Fruit fly (Drosophila melanogaster) whole organism, wandering third instar larva: ENCODE measurements around the gene CG13445.
A peak's percentile ranks its signal among the peaks of the same experiment; 100 is the strongest.

Experiments
- Abd-B ChIP-seq: fragments of >200 bp; optimal IDR thresholded peaks from 2 replicates; lab custom pipeline; 2017; ENCODE audit warnings: missing biosample characterization, missing genetic modification characterization
- CG32264 ChIP-seq: fragments of 200-800 bp; sonication (Bioruptor generic); optimal IDR thresholded peaks from 2 replicates; lab custom pipeline; 2016; ENCODE audit warnings: missing biosample characterization, missing genetic modification characterization
- CG9705 ChIP-seq: fragments of 200-800 bp; sonication (Bioruptor generic); optimal IDR thresholded peaks from 2 replicates; lab custom pipeline; 2018; ENCODE audit warnings: missing biosample characterization, mild to moderate bottlenecking, missing genetic modification characterization
- CrebA ChIP-seq: fragments of 200-800 bp; sonication (Bioruptor generic); optimal IDR thresholded peaks from 2 replicates; lab custom pipeline; 2016; ENCODE audit warnings: missing biosample characterization, mild to moderate bottlenecking, missing genetic modification characterization, borderline replicate concordance
- Dif ChIP-seq: fragments of 200-275, 200-300 bp; sonication (Bioruptor generic); optimal IDR thresholded peaks from 2 replicates; lab custom pipeline; 2018; ENCODE audit warnings: missing biosample characterization, missing genetic modification characterization; ENCODE audit not compliant: partially characterized antibody
- GATAd ChIP-seq: sonication (Bioruptor generic); optimal IDR thresholded peaks from 2 replicates; lab custom pipeline; 2016; ENCODE audit warnings: missing biosample characterization, missing genetic modification characterization
- HLH106 ChIP-seq: fragments of 200-800 bp; optimal IDR thresholded peaks from 3 replicates; lab custom pipeline; 2019; ENCODE audit warnings: missing biosample characterization, mild to moderate bottlenecking, missing genetic modification characterization, moderate library complexity
- Hnf4 ChIP-seq: fragments of 200-800 bp; sonication (Bioruptor generic); optimal IDR thresholded peaks from 2 replicates; lab custom pipeline; 2016; ENCODE audit warnings: missing biosample characterization, mild to moderate bottlenecking, missing genetic modification characterization
- Hr78 ChIP-seq: fragments of >200 bp; optimal IDR thresholded peaks from 2 replicates; lab custom pipeline; 2017; ENCODE audit warnings: missing biosample characterization, missing genetic modification characterization
- Jra ChIP-seq: sonication (Bioruptor generic); optimal IDR thresholded peaks from 2 replicates; lab custom pipeline; 2016; ENCODE audit warnings: missing biosample characterization, missing genetic modification characterization
- Mio ChIP-seq: sonication (Bioruptor generic); optimal IDR thresholded peaks from 2 replicates; lab custom pipeline; 2016; ENCODE audit warnings: missing biosample characterization, missing genetic modification characterization
- Rel ChIP-seq, 2 experiments: fragments of 200-800 bp; sonication (Bioruptor generic) in 1 of 2; optimal IDR thresholded peaks; 2 replicates in 1 of 2; 3 replicates in 1 of 2; lab custom pipeline; 2016 to 2019; ENCODE audit warnings: mild to moderate bottlenecking in 2 of 2, missing biosample characterization in 2 of 2, missing genetic modification characterization in 2 of 2, moderate library complexity in 1 of 2
- Sp1 ChIP-seq: fragments of 200-800 bp; sonication (Bioruptor generic); optimal IDR thresholded peaks from 3 replicates; lab custom pipeline; 2019; ENCODE audit warnings: missing biosample characterization, mild to moderate bottlenecking, missing genetic modification characterization, moderate library complexity
- Vsx2 ChIP-seq: fragments of 200-300, 225-300 bp; sonication (Bioruptor generic); optimal IDR thresholded peaks from 2 replicates; lab custom pipeline; 2018; ENCODE audit warnings: missing biosample characterization, missing genetic modification characterization; ENCODE audit not compliant: partially characterized antibody
- br ChIP-seq: fragments of 200-800 bp; sonication (Bioruptor generic); optimal IDR thresholded peaks from 2 replicates; lab custom pipeline; 2016; ENCODE audit warnings: missing biosample characterization, missing genetic modification characterization
- brk ChIP-seq: fragments of 200-800 bp; sonication (Bioruptor generic); optimal IDR thresholded peaks from 2 replicates; lab custom pipeline; 2016; ENCODE audit warnings: missing biosample characterization, mild to moderate bottlenecking, missing genetic modification characterization
- dl ChIP-seq, 2 experiments: fragments of 175-275, 200-275 bp in 1 of 2; fragments of 200-275 bp in 1 of 2; sonication (Bioruptor generic); optimal IDR thresholded peaks; lab custom pipeline; 2018; ENCODE audit warnings: mild to moderate bottlenecking in 2 of 2, missing biosample characterization in 2 of 2, missing genetic modification characterization in 2 of 2, moderate library complexity in 2 of 2; ENCODE audit not compliant: partially characterized antibody in 2 of 2, insufficient read depth in 1 of 2
- dmrt93B ChIP-seq: fragments of 200-800 bp; sonication (Bioruptor generic); optimal IDR thresholded peaks from 2 replicates; lab custom pipeline; 2018; ENCODE audit warnings: missing biosample characterization, mild to moderate bottlenecking, missing genetic modification characterization
- dsf ChIP-seq: sonication (Bioruptor generic); optimal IDR thresholded peaks from 2 replicates; lab custom pipeline; 2016; ENCODE audit warnings: missing biosample characterization, missing genetic modification characterization, borderline replicate concordance
- ey ChIP-seq: fragments of 200-800 bp; sonication (Bioruptor generic); optimal IDR thresholded peaks from 2 replicates; lab custom pipeline; 2016; ENCODE audit warnings: missing biosample characterization, missing genetic modification characterization
- foxo ChIP-seq, 2 experiments: fragments of 200-800 bp; sonication (Bioruptor generic); optimal IDR thresholded peaks; 2 replicates in 1 of 2; 3 replicates in 1 of 2; lab custom pipeline; 2016 to 2017; ENCODE audit warnings: missing biosample characterization in 2 of 2, missing genetic modification characterization in 2 of 2
- fru ChIP-seq: fragments of 200-800 bp; sonication (Bioruptor generic); optimal IDR thresholded peaks from 3 replicates; lab custom pipeline; 2016; ENCODE audit warnings: missing biosample characterization, mild to moderate bottlenecking, missing genetic modification characterization
- h ChIP-seq: fragments of 200-800 bp; sonication (Bioruptor generic); optimal IDR thresholded peaks from 3 replicates; lab custom pipeline; 2016; ENCODE audit warnings: missing biosample characterization, mild to moderate bottlenecking, missing genetic modification characterization
- jim ChIP-seq: fragments of 175-275, 200-325 bp; sonication (Bioruptor generic); optimal IDR thresholded peaks from 2 replicates; lab custom pipeline; 2016; ENCODE audit warnings: missing biosample characterization, mild to moderate bottlenecking, missing genetic modification characterization
- pan ChIP-seq: fragments of >200 bp; optimal IDR thresholded peaks from 2 replicates; lab custom pipeline; 2017
- psq ChIP-seq: fragments of 200-800 bp; sonication (Bioruptor generic); optimal IDR thresholded peaks from 3 replicates; lab custom pipeline; 2017; ENCODE audit warnings: missing biosample characterization, mild to moderate bottlenecking, missing genetic modification characterization, moderate library complexity
- rgr ChIP-seq: fragments of 200-800 bp; sonication (Bioruptor generic); optimal IDR thresholded peaks from 3 replicates; lab custom pipeline; 2016; ENCODE audit warnings: missing biosample characterization, mild to moderate bottlenecking, missing genetic modification characterization
- sage ChIP-seq: fragments of 200-800 bp; sonication (Bioruptor generic); optimal IDR thresholded peaks from 2 replicates; lab custom pipeline; 2016; ENCODE audit warnings: missing biosample characterization, mild to moderate bottlenecking, missing genetic modification characterization
- sv ChIP-seq: fragments of 200-800 bp; sonication (Bioruptor generic); optimal IDR thresholded peaks from 3 replicates; lab custom pipeline; 2016; ENCODE audit warnings: missing biosample characterization, missing genetic modification characterization
- usp ChIP-seq: fragments of >200 bp; optimal IDR thresholded peaks from 2 replicates; lab custom pipeline; 2017; ENCODE audit warnings: missing biosample characterization, missing genetic modification characterization
- woc ChIP-seq: sonication (Bioruptor generic); optimal IDR thresholded peaks from 2 replicates; lab custom pipeline; 2016; ENCODE audit warnings: missing biosample characterization, mild to moderate bottlenecking, missing genetic modification characterization

The CG13445 gene

dm6 chr3L:15837209-15837608, 27.9 kb downstream of the CG13445 start, which contains the start of gene CG15715:
TSS of gene CG15715 (minus strand) at chr3L:15837482.
- no peak for TF ChIP-seq ey (GFP tag; lab: Kevin White, UChicago)
- TF ChIP-seq Dif (GFP tag; lab: Kevin White, UChicago) = no peak
- TF ChIP-seq pan (lab: Kevin White, UChicago) = no peak
- no peak for TF ChIP-seq Hr78 (GFP tag; lab: Kevin White, UChicago)
- no peak for TF ChIP-seq foxo (GFP tag; optimal IDR thresholded peaks at IDR 0.05; lab: Kevin White, UChicago)
- TF ChIP-seq Abd-B (GFP tag; lab: Kevin White, UChicago) = no peak
- no peak for TF ChIP-seq sv
- TF ChIP-seq usp (GFP tag; lab: Kevin White, UChicago) = no peak
- no peak for TF ChIP-seq br (GFP tag; lab: Kevin White, UChicago)
- no peak for TF ChIP-seq CG9705
- no peak for TF ChIP-seq jim (GFP tag; lab: Kevin White, UChicago)

- TF ChIP-seq rgr (GFP tag; lab: Kevin White, UChicago) = no peak
- TF ChIP-seq sage (GFP tag; lab: Kevin White, UChicago) = no peak
- no peak for TF ChIP-seq woc (GFP tag; lab: Kevin White, UChicago)
- no peak for TF ChIP-seq fru
- TF ChIP-seq, all 38 proteins: peak for 0
Measured at dm6 chr3L:15843962-15844361, 34.7 kb downstream of the CG13445 start, which contains the start of gene meru. TSS of gene meru (minus strand) at chr3L:15844062.

dm6 chr3L:15844577-15844976, 35.3 kb downstream of the CG13445 start:
- TF ChIP-seq fru (no peak), br (GFP tag; lab: Kevin White, UChicago) (no peak)

- TF ChIP-seq psq (GFP tag; lab: Kevin White, UChicago) (peak; percentile 10), Sp1 (GFP tag; lab: Kevin White, UChicago) (peak; percentile 34), brk (GFP tag; lab: Kevin White, UChicago) (no peak), HLH106 (peak; percentile 58), usp (GFP tag; lab: Kevin White, UChicago) (no peak), rgr (GFP tag; lab: Kevin White, UChicago) (no peak)
- TF ChIP-seq, all 38 proteins: peak for 3
Measured at dm6 chr3L:15847224-15847623, 37.9 kb downstream of the CG13445 start.

dm6 chr3L:15847655-15848054, 38.4 kb downstream of the CG13445 start:
- TF ChIP-seq fru (peak; percentile 42), Hnf4 (GFP tag; lab: Kevin White, UChicago) (no peak), Dif (GFP tag; lab: Kevin White, UChicago) (no peak), sage (GFP tag; lab: Kevin White, UChicago) (no peak), CrebA (GFP tag; lab: Kevin White, UChicago) (no peak), dl (GFP tag; optimal IDR thresholded peaks at IDR 0.05; lab: Kevin White, UChicago; ENCODE audit: insufficient read depth in 1 of 2, partially characterized antibody in 2 of 2) (no peak), woc (GFP tag; lab: Kevin White, UChicago) (peak; percentile 23), Jra (GFP tag; lab: Kevin White, UChicago) (no peak), Vsx2 (GFP tag; lab: Kevin White, UChicago) (no peak), h (GFP tag; lab: Kevin White, UChicago) (peak; percentile 37), Mio (GFP tag; lab: Kevin White, UChicago) (no peak), br (GFP tag; lab: Kevin White, UChicago) (no peak), CG32264 (GFP tag; lab: Kevin White, UChicago) (no peak), psq (GFP tag; lab: Kevin White, UChicago) (no peak), dsf (GFP tag; lab: Kevin White, UChicago) (no peak), dmrt93B (GFP tag; lab: Kevin White, UChicago) (peak; percentile 28), Sp1 (GFP tag; lab: Kevin White, UChicago) (no peak), Rel (GFP tag; optimal IDR thresholded peaks at IDR 0.05; lab: Kevin White, UChicago) (no peak), Rel (tag; optimal IDR thresholded peaks at IDR 0.05; lab: Kevin White, UChicago) (no peak), brk (GFP tag; lab: Kevin White, UChicago) (no peak), foxo (GFP tag; optimal IDR thresholded peaks at IDR 0.05; lab: Kevin White, UChicago) (peak in 1 of 2 experiments; percentile 36), usp (GFP tag; lab: Kevin White, UChicago) (no peak), HLH106 (peak; percentile 18), GATAd (no peak)
